Fruit fly (Drosophila melanogaster) whole organism, wandering third instar larva: ENCODE results near the gene beta-Man.

Experiments
- GATAd ChIP-seq: sonication (Bioruptor generic); optimal IDR thresholded peaks from 2 replicates; lab custom pipeline; 2016; ENCODE audit warnings: missing biosample characterization, missing genetic modification characterization
- Hr78 ChIP-seq: fragments of >200 bp; optimal IDR thresholded peaks from 2 replicates; lab custom pipeline; 2017; ENCODE audit warnings: missing biosample characterization, missing genetic modification characterization
- Myc ChIP-seq: fragments of >200 bp; optimal IDR thresholded peaks from 2 replicates; lab custom pipeline; 2017
- OdsH ChIP-seq: fragments of 200-800 bp; sonication (Bioruptor generic); optimal IDR thresholded peaks from 2 replicates; lab custom pipeline; 2016; ENCODE audit warnings: missing biosample characterization, mild to moderate bottlenecking, missing genetic modification characterization
- br ChIP-seq: fragments of 200-800 bp; sonication (Bioruptor generic); optimal IDR thresholded peaks from 2 replicates; lab custom pipeline; 2016; ENCODE audit warnings: missing biosample characterization, missing genetic modification characterization
- brk ChIP-seq: fragments of 200-800 bp; sonication (Bioruptor generic); optimal IDR thresholded peaks from 2 replicates; lab custom pipeline; 2016; ENCODE audit warnings: missing biosample characterization, mild to moderate bottlenecking, missing genetic modification characterization
- dmrt93B ChIP-seq: fragments of 200-800 bp; sonication (Bioruptor generic); optimal IDR thresholded peaks from 2 replicates; lab custom pipeline; 2018; ENCODE audit warnings: missing biosample characterization, mild to moderate bottlenecking, missing genetic modification characterization
- h ChIP-seq: fragments of 200-800 bp; sonication (Bioruptor generic); optimal IDR thresholded peaks from 3 replicates; lab custom pipeline; 2016; ENCODE audit warnings: missing biosample characterization, mild to moderate bottlenecking, missing genetic modification characterization
- jim ChIP-seq: fragments of 175-275, 200-325 bp; sonication (Bioruptor generic); optimal IDR thresholded peaks from 2 replicates; lab custom pipeline; 2016; ENCODE audit warnings: missing biosample characterization, mild to moderate bottlenecking, missing genetic modification characterization
- pan ChIP-seq: fragments of >200 bp; optimal IDR thresholded peaks from 2 replicates; lab custom pipeline; 2017
- psq ChIP-seq: fragments of 200-800 bp; sonication (Bioruptor generic); optimal IDR thresholded peaks from 3 replicates; lab custom pipeline; 2017; ENCODE audit warnings: missing biosample characterization, mild to moderate bottlenecking, missing genetic modification characterization, moderate library complexity
- usp ChIP-seq: fragments of >200 bp; optimal IDR thresholded peaks from 2 replicates; lab custom pipeline; 2017; ENCODE audit warnings: missing biosample characterization, missing genetic modification characterization
- woc ChIP-seq: sonication (Bioruptor generic); optimal IDR thresholded peaks from 2 replicates; lab custom pipeline; 2016; ENCODE audit warnings: missing biosample characterization, mild to moderate bottlenecking, missing genetic modification characterization

DNA sequence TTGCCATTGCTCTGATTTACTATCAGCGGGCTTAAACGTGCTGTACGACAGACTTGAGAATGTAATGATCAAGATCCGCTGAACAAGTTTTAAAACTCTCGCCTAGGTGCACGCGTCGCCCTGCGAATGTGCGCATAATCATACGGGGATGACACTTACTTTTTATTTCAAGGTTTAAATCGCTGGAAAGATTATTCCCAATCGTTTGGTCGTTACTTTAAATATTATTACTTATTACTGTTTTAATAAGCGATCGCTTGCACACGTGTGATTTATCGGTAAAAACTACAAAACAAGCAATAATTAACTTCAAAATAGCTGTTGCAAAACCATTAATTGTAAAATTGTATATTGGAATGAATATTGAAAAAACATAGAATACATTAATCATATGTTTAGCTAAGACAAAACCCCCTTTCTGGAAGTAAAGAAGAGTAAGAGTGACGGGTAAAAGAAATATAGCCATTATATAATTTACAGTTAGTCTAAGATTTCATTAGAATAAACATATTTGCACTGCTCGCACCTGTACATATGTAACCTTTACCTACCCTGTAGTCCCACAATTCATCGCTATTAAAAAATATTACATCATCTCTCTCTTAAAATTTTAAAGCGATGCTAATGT lies 32.2 kb downstream of the beta-Man start, which contains the start of gene DhpD:
- TF ChIP-seq pan (lab: Kevin White, UChicago) = no peak
- TF ChIP-seq GATAd (GFP tag; lab: Kevin White, UChicago) = peak; percentile 38
- TF ChIP-seq br (GFP tag; lab: Kevin White, UChicago) = peak; percentile 88
- peak; percentile 81 for TF ChIP-seq OdsH (GFP tag; lab: Kevin White, UChicago)
- TF ChIP-seq brk (GFP tag; lab: Kevin White, UChicago) = no peak
- TF ChIP-seq dmrt93B (GFP tag; lab: Kevin White, UChicago) = peak; percentile 76
- TF ChIP-seq usp (GFP tag; lab: Kevin White, UChicago) = no peak
- TF ChIP-seq jim (GFP tag; lab: Kevin White, UChicago) = no peak
- TF ChIP-seq h (GFP tag; lab: Kevin White, UChicago) = peak; percentile 90
- TF ChIP-seq Hr78 = no peak
- peak; percentile 74 for TF ChIP-seq psq (GFP tag; lab: Kevin White, UChicago)
- no peak for TF ChIP-seq woc
- peak; percentile 42 for TF ChIP-seq Myc
